Fruit fly (Drosophila melanogaster) whole organism, prepupa: ENCODE results near the gene ppk30.
A peak's percentile ranks its signal among the peaks of the same experiment; 100 is the strongest.

ENCODE experiments used
- Blimp-1 ChIP-seq: fragments of 200-800 bp; sonication (Bioruptor generic); optimal IDR thresholded peaks from 3 replicates; lab custom pipeline; 2017; ENCODE audit warnings: missing biosample characterization, missing genetic modification characterization, mild to moderate bottlenecking, moderate library complexity, missing genetic modification reagents
- CG11294 ChIP-seq: fragments of 200-800 bp; sonication (Bioruptor generic); IDR thresholded peaks from 2 replicates; pipeline ENCODE4 v1.3.6; 2022; ENCODE audit warnings: missing biosample characterization, missing genetic modification characterization
- CG11762 ChIP-seq: fragments of 200-800 bp; sonication (Bioruptor generic); optimal IDR thresholded peaks from 3 replicates; lab custom pipeline; 2016; ENCODE audit warnings: missing biosample characterization, missing genetic modification characterization; ENCODE audit not compliant: insufficient read depth
- CG1621 ChIP-seq: fragments of 200-800 bp; sonication (Bioruptor generic); optimal IDR thresholded peaks from 3 replicates; lab custom pipeline; 2018; ENCODE audit warnings: missing biosample characterization, mild to moderate bottlenecking, missing genetic modification characterization
- CG31627 ChIP-seq: fragments of 200-800 bp; sonication (Bioruptor generic); optimal IDR thresholded peaks from 3 replicates; lab custom pipeline; 2016; ENCODE audit warnings: missing biosample characterization, missing genetic modification characterization
- CG6163 ChIP-seq: fragments of 200-800 bp; sonication (Bioruptor generic); IDR thresholded peaks from 3 replicates; pipeline ENCODE4 v1.3.6; 2022; ENCODE audit warnings: missing biosample characterization, missing genetic modification characterization
- CG6276 ChIP-seq: fragments of 200-800 bp; sonication (Bioruptor generic); optimal IDR thresholded peaks from 2 replicates; lab custom pipeline; 2017; ENCODE audit warnings: missing biosample characterization, mild to moderate bottlenecking, missing genetic modification characterization
- CG6792 ChIP-seq: fragments of 200-800 bp; sonication (Bioruptor generic); optimal IDR thresholded peaks from 3 replicates; lab custom pipeline; 2016; ENCODE audit warnings: missing biosample characterization, missing genetic modification characterization
- CG6854 ChIP-seq: fragments of 200-800 bp; sonication (Bioruptor generic); optimal IDR thresholded peaks from 2 replicates; lab custom pipeline; 2017; ENCODE audit warnings: missing biosample characterization, mild to moderate bottlenecking, missing genetic modification characterization
- CG8319 ChIP-seq: fragments of 200-800 bp; sonication (Bioruptor generic); optimal IDR thresholded peaks from 3 replicates; lab custom pipeline; 2016; ENCODE audit warnings: missing biosample characterization, missing genetic modification characterization
- CG8632 ChIP-seq: fragments of 200-800 bp; sonication (Bioruptor generic); optimal IDR thresholded peaks from 3 replicates; lab custom pipeline; 2016; ENCODE audit warnings: missing biosample characterization, missing genetic modification characterization
- Eip75B ChIP-seq: fragments of 200-800 bp; sonication (Bioruptor generic); optimal IDR thresholded peaks from 3 replicates; lab custom pipeline; 2016; ENCODE audit warnings: missing biosample characterization, missing genetic modification characterization
- Eip78C ChIP-seq: fragments of 200-800 bp; sonication (Bioruptor generic); peaks from one replicate; lab custom pipeline; 2016; ENCODE audit warnings: missing biosample characterization, missing genetic modification characterization
- Eip93F ChIP-seq: fragments of 200-800 bp; sonication (Bioruptor generic); optimal IDR thresholded peaks from 2 replicates; lab custom pipeline; 2016; ENCODE audit warnings: missing biosample characterization, mild to moderate bottlenecking, missing genetic modification characterization
- Ets21C ChIP-seq: fragments of 200-800 bp; sonication (Bioruptor generic); optimal IDR thresholded peaks from 3 replicates; lab custom pipeline; 2016; ENCODE audit warnings: missing biosample characterization, missing genetic modification characterization
- Gug ChIP-seq: fragments of 200-800 bp; sonication (Bioruptor generic); IDR thresholded peaks from 2 replicates; pipeline ENCODE4 v1.3.6; 2022; ENCODE audit warnings: missing biosample characterization, missing genetic modification characterization
- Hr4 ChIP-seq: fragments of 200-800 bp; sonication (Bioruptor generic); optimal IDR thresholded peaks from 3 replicates; lab custom pipeline; 2016; ENCODE audit warnings: missing biosample characterization, missing genetic modification characterization
- Lpt ChIP-seq: fragments of 200-800 bp; sonication (Bioruptor generic); optimal IDR thresholded peaks from 3 replicates; lab custom pipeline; 2016; ENCODE audit warnings: missing biosample characterization, missing genetic modification characterization
- OdsH ChIP-seq: fragments of 200-800 bp; sonication (Bioruptor generic); optimal IDR thresholded peaks from 3 replicates; lab custom pipeline; 2016; ENCODE audit warnings: missing biosample characterization, missing genetic modification characterization
- Sox15 ChIP-seq: fragments of 200-800 bp; sonication (Bioruptor generic); optimal IDR thresholded peaks from 3 replicates; lab custom pipeline; 2016; ENCODE audit warnings: missing biosample characterization, missing genetic modification characterization
- achi ChIP-seq: fragments of 200-800 bp; sonication (Bioruptor generic); optimal IDR thresholded peaks from 3 replicates; lab custom pipeline; 2016; ENCODE audit warnings: missing biosample characterization, missing genetic modification characterization
- dsx ChIP-seq: fragments of 200-800 bp; optimal IDR thresholded peaks from 3 replicates; lab custom pipeline; 2019; ENCODE audit warnings: missing biosample characterization, mild to moderate bottlenecking, missing genetic modification characterization, moderate library complexity; ENCODE audit not compliant: poor library complexity, severe bottlenecking
- eg ChIP-seq: fragments of 200-800 bp; sonication (Bioruptor generic); IDR thresholded peaks from 3 replicates; pipeline ENCODE4 v1.3.6; 2022; ENCODE audit warnings: missing biosample characterization, missing genetic modification characterization
- fd85E ChIP-seq: fragments of 200-800 bp; sonication (Bioruptor generic); optimal IDR thresholded peaks from 3 replicates; lab custom pipeline; 2016; ENCODE audit warnings: missing biosample characterization, missing genetic modification characterization
- fkh ChIP-seq: fragments of 200-800 bp; sonication (Bioruptor generic); optimal IDR thresholded peaks from 3 replicates; lab custom pipeline; 2017; ENCODE audit warnings: missing biosample characterization, mild to moderate bottlenecking, missing genetic modification characterization, moderate library complexity
- net ChIP-seq: fragments of 200-800 bp; sonication (Bioruptor generic); optimal IDR thresholded peaks from 3 replicates; lab custom pipeline; 2016; ENCODE audit warnings: missing biosample characterization, missing genetic modification characterization
- pdm3 ChIP-seq: fragments of 200-800 bp; sonication (Bioruptor generic); optimal IDR thresholded peaks from 3 replicates; lab custom pipeline; 2016; ENCODE audit warnings: missing biosample characterization, missing genetic modification characterization
- salr ChIP-seq, 2 experiments: fragments of 200-800 bp; sonication (Bioruptor generic); optimal IDR thresholded peaks; 3 replicates each; lab custom pipeline; 2016 to 2018; ENCODE audit warnings: missing biosample characterization in 2 of 2, missing genetic modification characterization in 2 of 2, mild to moderate bottlenecking in 1 of 2
- ss ChIP-seq, 2 experiments: fragments of 200-800 bp; sonication (Bioruptor generic); optimal IDR thresholded peaks; 2 replicates in 1 of 2; 3 replicates in 1 of 2; lab custom pipeline; 2017 to 2018; ENCODE audit warnings: mild to moderate bottlenecking in 2 of 2, missing biosample characterization in 2 of 2, missing genetic modification characterization in 2 of 2, moderate library complexity in 1 of 2
- svp ChIP-seq: fragments of 200-800 bp; sonication (Bioruptor generic); peaks from one replicate; lab custom pipeline; 2016; ENCODE audit warnings: missing biosample characterization, missing genetic modification characterization
- topi ChIP-seq: fragments of 200-800 bp; sonication (Bioruptor generic); optimal IDR thresholded peaks from 3 replicates; lab custom pipeline; 2016; ENCODE audit warnings: missing biosample characterization, missing genetic modification characterization
- vri ChIP-seq: fragments of 200-800 bp; sonication (Bioruptor generic); optimal IDR thresholded peaks from 3 replicates; lab custom pipeline; 2016; ENCODE audit warnings: missing biosample characterization, mild to moderate bottlenecking, missing genetic modification characterization

Gene ppk30

dm6 chr3R:29625883-29626282, 43.1 kb upstream of the ppk30 start (continued):
- TF ChIP-seq CG11294 (GFP tag; lab: Robert Waterston, UW) (0 out of 2 replicates have a peak, but pooled peaks have one; percentile 17), eg (GFP tag; lab: Robert Waterston, UW) (0 out of 3 replicates have a peak, but pooled peaks have one; percentile 36), ss (GFP tag; optimal IDR thresholded peaks at IDR 0.05; lab: Kevin White, UChicago) (no peak), CG31627 (peak; percentile 49), CG6163 (GFP tag; lab: Robert Waterston, UW) (peak; percentile 52; the same call in 2 of the 3 replicates), CG1621 (tag; lab: Kevin White, UChicago) (peak; percentile 27), fkh (GFP tag; lab: Kevin White, UChicago) (no peak), CG8632 (GFP tag; lab: Kevin White, UChicago) (peak; percentile 16), vri (GFP tag; lab: Kevin White, UChicago) (no peak), Blimp-1 (no peak), CG6276 (GFP tag; lab: Kevin White, UChicago) (no peak), Hr4 (peak; percentile 19), achi (GFP tag; lab: Kevin White, UChicago) (peak; percentile 17), CG8319 (no peak), CG6792 (GFP tag; lab: Kevin White, UChicago) (no peak), salr (GFP tag; optimal IDR thresholded peaks at IDR 0.05; lab: Kevin White, UChicago) (no peak), CG6854 (no peak), Eip93F (GFP tag; lab: Kevin White, UChicago) (no peak), Eip75B (GFP tag; lab: Kevin White, UChicago) (peak; percentile 24), Ets21C (GFP tag; lab: Kevin White, UChicago) (no peak), topi (GFP tag; lab: Kevin White, UChicago) (peak; percentile 23)
- TF ChIP-seq, all 60 proteins: peak for 31

dm6 chr3R:29651488-29651887, 17.5 kb upstream of the ppk30 start:
- TF ChIP-seq dsx (GFP tag; lab: Kevin White, UChicago): no peak
- TF ChIP-seq CG31627: peak; percentile 12

- TF ChIP-seq Gug (GFP tag; lab: Robert Waterston, UW) (no peak), net (GFP tag; lab: Kevin White, UChicago) (no peak), CG8319 (no peak), CG6276 (GFP tag; lab: Kevin White, UChicago) (no peak), pdm3 (GFP tag; lab: Kevin White, UChicago) (no peak), Sox15 (GFP tag; lab: Kevin White, UChicago) (no peak), eg (GFP tag; lab: Robert Waterston, UW) (no peak), OdsH (GFP tag; lab: Kevin White, UChicago) (no peak), Lpt (no peak), fd85E (GFP tag; lab: Kevin White, UChicago) (no peak), CG31627 (no peak)
Measured at dm6 chr3R:29659950-29660349, 9.0 kb upstream of the ppk30 start, which contains the start of gene Dop1R2. Gene Dop1R2 (minus strand): TSS chr3R:29659984.

dm6 chr3R:29664183-29664829, 4.6 kb upstream of the ppk30 start, which contains the start of gene ppk21:
Gene ppk21 (plus strand): TSS chr3R:29664779.
- TF ChIP-seq CG11762 (GFP tag; lab: Kevin White, UChicago): no peak
- no peak for TF ChIP-seq CG1621 (tag; lab: Kevin White, UChicago)
- peak; percentile 29 for TF ChIP-seq svp (GFP tag; lab: Kevin White, UChicago)

dm6 chr3R:29671060-29671707, 2.2 kb downstream of the ppk30 start, which contains the start of gene Obp99a:
Gene Obp99a (plus strand): TSS chr3R:29671657.
- TF ChIP-seq Eip78C: peak; percentile 42
- no peak for TF ChIP-seq CG6163 (GFP tag; lab: Robert Waterston, UW)
- TF ChIP-seq eg (GFP tag; lab: Robert Waterston, UW): no peak
- TF ChIP-seq svp (GFP tag; lab: Kevin White, UChicago): peak; percentile 74
